Fruit fly (Drosophila melanogaster) whole organism, embryonic: ENCODE data around the gene mRpL17.

Experiments
- Ada2b ChIP-seq: fragments of 200-800 bp; sonication (Bioruptor generic); IDR thresholded peaks from 2 replicates; pipeline ENCODE4 v1.3.6; 2022; ENCODE audit warnings: missing biosample characterization, missing genetic modification characterization
- CG10274 ChIP-seq: fragments of 200-800 bp; sonication (Bioruptor generic); optimal IDR thresholded peaks from 3 replicates; lab custom pipeline; 2017; ENCODE audit warnings: missing biosample characterization, mild to moderate bottlenecking, missing genetic modification characterization
- CG10462 ChIP-seq: fragments of 200-800 bp; sonication (Bioruptor generic); optimal IDR thresholded peaks from 2 replicates; lab custom pipeline; 2016; ENCODE audit warnings: missing biosample characterization, missing genetic modification characterization
- CG10543 ChIP-seq: fragments of 200-800 bp; sonication (Bioruptor generic); optimal IDR thresholded peaks from 3 replicates; lab custom pipeline; 2017; ENCODE audit warnings: missing biosample characterization, mild to moderate bottlenecking, missing genetic modification characterization, moderate library complexity
- CG11247 ChIP-seq: fragments of 200-800 bp; sonication (Bioruptor generic); IDR thresholded peaks from 2 replicates; pipeline ENCODE4 v1.3.6; 2022; ENCODE audit warnings: missing biosample characterization, missing genetic modification characterization
- CG12071 ChIP-seq: fragments of 200-800 bp; sonication (Bioruptor generic); optimal IDR thresholded peaks from 3 replicates; lab custom pipeline; 2018; ENCODE audit warnings: missing biosample characterization, mild to moderate bottlenecking, missing genetic modification characterization
- CG15011 ChIP-seq: fragments of 200-800 bp; sonication (Bioruptor generic); optimal IDR thresholded peaks from 3 replicates; lab custom pipeline; 2018; ENCODE audit warnings: missing biosample characterization, mild to moderate bottlenecking, missing genetic modification characterization
- CG15696 ChIP-seq: fragments of 200-800 bp; sonication (Bioruptor generic); optimal IDR thresholded peaks from 2 replicates; lab custom pipeline; 2019; ENCODE audit warnings: missing biosample characterization, mild to moderate bottlenecking, missing genetic modification characterization, moderate library complexity
- CG16815 ChIP-seq: fragments of 200-800 bp; sonication (Bioruptor generic); optimal IDR thresholded peaks from 3 replicates; lab custom pipeline; 2017; ENCODE audit warnings: missing biosample characterization, mild to moderate bottlenecking, missing genetic modification characterization
- CG2120 ChIP-seq: fragments of 200-800 bp; sonication (Bioruptor generic); optimal IDR thresholded peaks from 3 replicates; lab custom pipeline; 2016; ENCODE audit warnings: missing biosample characterization, missing genetic modification characterization
- CG2678 ChIP-seq: fragments of 200-800 bp; sonication (Bioruptor generic); optimal IDR thresholded peaks from 3 replicates; lab custom pipeline; 2019; ENCODE audit warnings: missing biosample characterization, mild to moderate bottlenecking, missing genetic modification characterization, moderate library complexity
- CG30020 ChIP-seq: fragments of 200-800 bp; optimal IDR thresholded peaks from 2 replicates; lab custom pipeline; 2019; ENCODE audit warnings: missing biosample characterization, mild to moderate bottlenecking, missing genetic modification characterization, moderate library complexity
- CG34376 ChIP-seq: fragments of 200-800 bp; sonication (Bioruptor generic); optimal IDR thresholded peaks from 2 replicates; lab custom pipeline; 2018; ENCODE audit warnings: missing biosample characterization, mild to moderate bottlenecking, missing genetic modification characterization
- CG4730 ChIP-seq: fragments of 200-800 bp; sonication (Bioruptor generic); IDR thresholded peaks from 2 replicates; pipeline ENCODE4 v1.3.6; 2022; ENCODE audit warnings: missing biosample characterization, missing genetic modification characterization
- CG8281 ChIP-seq: fragments of 200-800 bp; sonication (Bioruptor generic); optimal IDR thresholded peaks from 2 replicates; lab custom pipeline; 2018; ENCODE audit warnings: missing biosample characterization, mild to moderate bottlenecking, missing genetic modification characterization, moderate library complexity
- CG8388 ChIP-seq: fragments of 200-800 bp; sonication (Bioruptor generic); optimal IDR thresholded peaks from 2 replicates; lab custom pipeline; 2019; ENCODE audit warnings: missing biosample characterization, mild to moderate bottlenecking, missing genetic modification characterization, moderate library complexity
- CG9437 ChIP-seq: fragments of 200-800 bp; sonication (Bioruptor generic); optimal IDR thresholded peaks from 2 replicates; lab custom pipeline; 2018; ENCODE audit warnings: missing biosample characterization, mild to moderate bottlenecking, missing genetic modification characterization
- Dp ChIP-seq: fragments of 200-800 bp; sonication (Bioruptor generic); optimal IDR thresholded peaks from 2 replicates; lab custom pipeline; 2018; ENCODE audit warnings: missing biosample characterization, mild to moderate bottlenecking, missing genetic modification characterization, moderate library complexity
- Fer3 ChIP-seq: fragments of 200-800 bp; sonication (Bioruptor generic); optimal IDR thresholded peaks from 2 replicates; lab custom pipeline; 2018; ENCODE audit warnings: missing biosample characterization, mild to moderate bottlenecking, missing genetic modification characterization, moderate library complexity
- Gsc ChIP-seq: fragments of 200-800 bp; sonication (Bioruptor generic); IDR thresholded peaks from 2 replicates; pipeline ENCODE4 v1.3.6; 2022; ENCODE audit warnings: missing biosample characterization, missing genetic modification characterization
- Gug ChIP-seq: fragments of 200-800 bp; sonication (Bioruptor generic); IDR thresholded peaks from 4 replicates; pipeline ENCODE4 v1.3.6; 2022; ENCODE audit warnings: missing biosample characterization, missing genetic modification characterization
- HLH54F ChIP-seq: fragments of 200-800 bp; sonication (Bioruptor generic); optimal IDR thresholded peaks from 3 replicates; lab custom pipeline; 2016; ENCODE audit warnings: missing biosample characterization, missing genetic modification characterization
- HmgZ ChIP-seq: fragments of 200-800 bp; sonication (Bioruptor generic); optimal IDR thresholded peaks from 2 replicates; lab custom pipeline; 2018; ENCODE audit warnings: missing biosample characterization, mild to moderate bottlenecking, missing genetic modification characterization
- Hmx ChIP-seq: fragments of 200-800 bp; sonication (Bioruptor generic); optimal IDR thresholded peaks from 2 replicates; lab custom pipeline; 2016; ENCODE audit warnings: missing biosample characterization, missing genetic modification characterization
- Mad ChIP-seq: fragments of 200-800 bp; sonication (Bioruptor generic); optimal IDR thresholded peaks from 2 replicates; lab custom pipeline; 2016; ENCODE audit warnings: missing biosample characterization, missing genetic modification characterization
- Ravus ChIP-seq: fragments of 200-800 bp; sonication (Bioruptor generic); IDR thresholded peaks from 2 replicates; pipeline ENCODE4 v1.3.6; 2022; ENCODE audit warnings: missing biosample characterization, missing genetic modification characterization
- ab ChIP-seq: fragments of 200-800 bp; sonication (Bioruptor generic); optimal IDR thresholded peaks from 2 replicates; lab custom pipeline; 2016; ENCODE audit warnings: missing biosample characterization, missing genetic modification characterization
- ap ChIP-seq: fragments of 200-800 bp; sonication (Bioruptor generic); IDR thresholded peaks from 2 replicates; pipeline ENCODE4 v1.3.6; 2022; ENCODE audit warnings: missing biosample characterization, missing genetic modification characterization
- caup ChIP-seq: fragments of 200-800 bp; sonication (Bioruptor generic); optimal IDR thresholded peaks from 3 replicates; lab custom pipeline; 2017; ENCODE audit warnings: missing biosample characterization, mild to moderate bottlenecking, missing genetic modification characterization, moderate library complexity; ENCODE audit not compliant: severe bottlenecking
- crp ChIP-seq, 2 experiments: fragments of 200-800 bp; sonication (Bioruptor generic); optimal IDR thresholded peaks; 2 replicates in 1 of 2; 3 replicates in 1 of 2; lab custom pipeline; 2017; ENCODE audit warnings: missing biosample characterization in 2 of 2, missing genetic modification characterization in 2 of 2, mild to moderate bottlenecking in 1 of 2, moderate library complexity in 1 of 2
- da ChIP-seq: fragments of 200-800 bp; sonication (Bioruptor generic); optimal IDR thresholded peaks from 2 replicates; lab custom pipeline; 2016; ENCODE audit warnings: missing biosample characterization, missing genetic modification characterization
- dan ChIP-seq: fragments of 200-800 bp; sonication (Bioruptor generic); IDR thresholded peaks from 2 replicates; pipeline ENCODE4 v1.3.6; 2022; ENCODE audit warnings: missing biosample characterization, missing genetic modification characterization
- grau ChIP-seq: fragments of 200-800 bp; optimal IDR thresholded peaks from 3 replicates; lab custom pipeline; 2019; ENCODE audit warnings: missing biosample characterization, mild to moderate bottlenecking, missing genetic modification characterization, moderate library complexity
- grn ChIP-seq: fragments of 200-800 bp; sonication (Bioruptor generic); optimal IDR thresholded peaks from 3 replicates; lab custom pipeline; 2017; ENCODE audit warnings: missing biosample characterization, missing genetic modification characterization
- gsb-n ChIP-seq: fragments of 200-800 bp; sonication (Bioruptor generic); optimal IDR thresholded peaks from 3 replicates; lab custom pipeline; 2018; ENCODE audit warnings: missing biosample characterization, mild to moderate bottlenecking, missing genetic modification characterization
- hbn ChIP-seq: fragments of 200-800 bp; sonication (Bioruptor generic); IDR thresholded peaks from 2 replicates; pipeline ENCODE4 v1.3.6; 2022; ENCODE audit warnings: missing biosample characterization, missing genetic modification characterization; ENCODE audit not compliant: partially characterized antibody
- insv ChIP-seq, 2 experiments: fragments of 200-800 bp; sonication (Bioruptor generic); optimal IDR thresholded peaks; 3 replicates each; lab custom pipeline; 2016 to 2018; ENCODE audit warnings: missing biosample characterization in 2 of 2, missing genetic modification characterization in 2 of 2
- ken ChIP-seq: fragments of 200-800 bp; sonication (Bioruptor generic); IDR thresholded peaks from 3 replicates; pipeline ENCODE4 v1.3.6; 2022; ENCODE audit warnings: missing biosample characterization, missing genetic modification characterization
- odd ChIP-seq: fragments of 200-800 bp; sonication (Bioruptor generic); optimal IDR thresholded peaks from 2 replicates; lab custom pipeline; 2017; ENCODE audit warnings: missing biosample characterization, mild to moderate bottlenecking, missing genetic modification characterization
- onecut ChIP-seq: fragments of 200-800 bp; sonication (Bioruptor generic); IDR thresholded peaks from 2 replicates; pipeline ENCODE4 v1.3.6; 2022; ENCODE audit warnings: missing biosample characterization, missing genetic modification characterization
- org-1 ChIP-seq: fragments of 200-800 bp; sonication (Bioruptor generic); optimal IDR thresholded peaks from 2 replicates; lab custom pipeline; 2017; ENCODE audit warnings: missing biosample characterization, missing genetic modification characterization
- otp ChIP-seq: fragments of 200-800 bp; sonication (Bioruptor generic); IDR thresholded peaks from 3 replicates; pipeline ENCODE4, ENCODE4 v1.3.6; 2022; ENCODE audit warnings: missing biosample characterization, missing genetic modification characterization
- pb ChIP-seq: fragments of 200-800 bp; sonication (Bioruptor generic); optimal IDR thresholded peaks from 3 replicates; lab custom pipeline; 2016; ENCODE audit warnings: missing biosample characterization, missing genetic modification characterization
- pros ChIP-seq: fragments of 200-800 bp; sonication (Bioruptor generic); optimal IDR thresholded peaks from 3 replicates; lab custom pipeline; 2019; ENCODE audit warnings: missing biosample characterization, mild to moderate bottlenecking, missing genetic modification characterization, moderate library complexity
- rib ChIP-seq: fragments of 200-800 bp; sonication (Bioruptor generic); IDR thresholded peaks from 2 replicates; pipeline ENCODE4 v1.3.6; 2022; ENCODE audit warnings: missing biosample characterization, missing genetic modification characterization
- sd ChIP-seq: fragments of 200-800 bp; sonication (Bioruptor generic); optimal IDR thresholded peaks from 3 replicates; lab custom pipeline; 2018; ENCODE audit warnings: missing biosample characterization, mild to moderate bottlenecking, missing genetic modification characterization, moderate library complexity
- shn ChIP-seq: fragments of 200-800 bp; sonication (Bioruptor generic); optimal IDR thresholded peaks from 3 replicates; lab custom pipeline; 2016; ENCODE audit warnings: missing biosample characterization, missing genetic modification characterization
- zen2 ChIP-seq: fragments of 200-800 bp; sonication (Bioruptor generic); IDR thresholded peaks from 3 replicates; pipeline ENCODE4 v1.3.6; 2022; ENCODE audit warnings: missing biosample characterization, missing genetic modification characterization; ENCODE audit not compliant: partially characterized antibody

The mRpL17 gene

dm6 chr3L:223019-223902, 41.3 kb upstream of the mRpL17 start, which contains the start of the genes pyx and CG33229 (continued):
- TF ChIP-seq Ada2b: peak; percentile 71
- peak; percentile 77 for TF ChIP-seq caup (GFP tag; lab: Kevin White, UChicago)
- peak; percentile 78 for TF ChIP-seq shn
- peak; percentile 69 for TF ChIP-seq CG8388 (GFP tag; lab: Kevin White, UChicago)
- TF ChIP-seq insv (GFP tag; optimal IDR thresholded peaks at IDR 0.05; lab: Kevin White, UChicago): peak in 1 of 2 experiments; percentile 57
- TF ChIP-seq zen2 (GFP tag; lab: Robert Waterston, UW): no peak
- TF ChIP-seq sd (tag; lab: Kevin White, UChicago): peak; percentile 31
- peak; percentile 21 for TF ChIP-seq grn
- TF ChIP-seq CG9437 (GFP tag; lab: Kevin White, UChicago): peak; percentile 83
- TF ChIP-seq Gug: peak; percentile 83
- peak; percentile 36; the same call in 1 of the 2 replicates for TF ChIP-seq ap (GFP tag; lab: Robert Waterston, UW)
- TF ChIP-seq HmgZ (tag; lab: Kevin White, UChicago): peak; percentile 56
- TF ChIP-seq CG10462 (GFP tag; lab: Kevin White, UChicago): peak; percentile 47
- peak; percentile 86 for TF ChIP-seq Fer3
- peak; percentile 75 for TF ChIP-seq CG10274
- peak; percentile 64 for TF ChIP-seq org-1 (GFP tag; lab: Kevin White, UChicago)
- TF ChIP-seq rib (GFP tag; lab: Robert Waterston, UW): no peak; the same call in 1 of the 2 replicates
- TF ChIP-seq ab (GFP tag; lab: Kevin White, UChicago): peak; percentile 75
- peak; percentile 20 for TF ChIP-seq Ravus (GFP tag; lab: Robert Waterston, UW)
- TF ChIP-seq CG15696 (tag; lab: Kevin White, UChicago): peak; percentile 78
- peak; percentile 62 for TF ChIP-seq ken (GFP tag; lab: Robert Waterston, UW)
- peak; percentile 45 for TF ChIP-seq odd (GFP tag; lab: Kevin White, UChicago)
- TF ChIP-seq CG34376 (GFP tag; lab: Kevin White, UChicago): peak; percentile 54
- no peak for TF ChIP-seq otp (GFP tag; lab: Robert Waterston, UW)
- TF ChIP-seq CG12071: peak; percentile 70
- peak; percentile 89 for TF ChIP-seq Mad (GFP tag; lab: Kevin White, UChicago)
- TF ChIP-seq CG30020 (tag; lab: Kevin White, UChicago): peak; percentile 59
- peak; percentile 64 for TF ChIP-seq CG4730
- peak; percentile 91 for TF ChIP-seq Dp (GFP tag; lab: Kevin White, UChicago)
- TF ChIP-seq CG10543 (GFP tag; lab: Kevin White, UChicago): peak; percentile 84
- peak; percentile 75 for TF ChIP-seq Hmx (GFP tag; lab: Kevin White, UChicago)
- peak; percentile 49 for TF ChIP-seq onecut (GFP tag; lab: Robert Waterston, UW)
- peak; percentile 69 for TF ChIP-seq CG8281 (tag; lab: Kevin White, UChicago)
- 0 out of 2 replicates have a peak, but pooled peaks have one; percentile 14 for TF ChIP-seq dan
- TF ChIP-seq HLH54F (GFP tag; lab: Kevin White, UChicago): peak; percentile 94
- TF ChIP-seq grau (tag; lab: Kevin White, UChicago): peak; percentile 89
- TF ChIP-seq hbn (GFP tag; lab: Robert Waterston, UW): no peak
- peak; percentile 86 for TF ChIP-seq CG16815 (GFP tag; lab: Kevin White, UChicago)
- no peak; the same call in 1 of the 2 replicates for TF ChIP-seq Gsc (GFP tag; lab: Robert Waterston, UW)
- peak; percentile 61 for TF ChIP-seq da
- TF ChIP-seq crp (GFP tag; optimal IDR thresholded peaks at IDR 0.05; lab: Kevin White, UChicago): peak in 1 of 2 experiments; percentile 30
- peak; percentile 57 for TF ChIP-seq CG15011 (GFP tag; lab: Kevin White, UChicago)
- TF ChIP-seq CG2678: peak; percentile 92
- TF ChIP-seq CG11247 (GFP tag; lab: Robert Waterston, UW): peak; percentile 68
- peak; percentile 44 for TF ChIP-seq pb (GFP tag; lab: Kevin White, UChicago)
- TF ChIP-seq CG2120 (GFP tag; lab: Kevin White, UChicago): peak; percentile 96
- TF ChIP-seq pros: no peak
- TF ChIP-seq gsb-n (tag; lab: Kevin White, UChicago): no peak
